Worm (Caenorhabditis elegans): Measurements from ENCODE around the gene irld-26.

- TF ChIP-seq him-1 (tag; optimal IDR thresholded peaks at IDR 0.05) (no peak), dao-5 (tag; optimal IDR thresholded peaks at IDR 0.05) (no peak)
Observed at ce11 chrV:16175227-16175626, 29.8 kb upstream of the irld-26 start.
